Fruit fly (Drosophila melanogaster) whole organism: Measurements from ENCODE around the gene drd.

Source experiments
- CG8478 ChIP-seq: fragments of >200 bp; optimal IDR thresholded peaks from 2 replicates; lab custom pipeline; 2018; ENCODE audit warnings: inconsistent platforms
- pan ChIP-seq: fragments of >200 bp; optimal IDR thresholded peaks from 2 replicates; lab custom pipeline; 2017

- TF ChIP-seq CG8478 (lab: Kevin White, UChicago): no peak
- no peak for TF ChIP-seq pan (lab: Kevin White, UChicago)
Measured at dm6 chrX:15152058-15152457, 26.5 kb downstream of the drd start.
